Fruit fly (Drosophila melanogaster): ENCODE data around the gene Dys.

dm6 chr3R:19495217-19495616 is 34.3 kb downstream of the Dys start:
- TF ChIP-seq CTCF (optimal IDR thresholded peaks at IDR 0.05), result peak; percentile 49 to 56
- TF ChIP-seq CG8478 (optimal IDR thresholded peaks at IDR 0.05), result no peak

Data from S2 (cell line).